Worm (Caenorhabditis elegans) whole organism, L1 larva: ENCODE measurements around the gene fbxa-114.

Source experiments
- C16A3.4 ChIP-seq: fragments of 150-350 bp; optimal IDR thresholded peaks from 2 replicates; lab custom pipeline; 2014; ENCODE audit warnings: missing biosample characterization, missing genetic modification characterization
- alr-1 ChIP-seq: fragments of 200-800 bp; sonication (Bioruptor generic); optimal IDR thresholded peaks from 2 replicates; lab custom pipeline; 2018; ENCODE audit warnings: borderline replicate concordance, mild to moderate bottlenecking, missing genetic modification characterization, missing compliant biosample characterization
- ama-1 ChIP-seq: fragments of 150-350 bp; optimal IDR thresholded peaks from 2 replicates; lab custom pipeline; 2014
- blmp-1 ChIP-seq: fragments of 150-350 bp; optimal IDR thresholded peaks from 2 replicates; lab custom pipeline; 2014; ENCODE audit warnings: missing biosample characterization, missing genetic modification characterization
- ceh-8 ChIP-seq: fragments of 200-800 bp; sonication (Bioruptor generic); optimal IDR thresholded peaks from 2 replicates; lab custom pipeline; 2018; ENCODE audit warnings: mild to moderate bottlenecking, missing genetic modification characterization, moderate library complexity, missing compliant biosample characterization
- ceh-82 ChIP-seq, 3 experiments: fragments of 150-350 bp in 1 of 3; sonication (generic microtip) in 2 of 3; optimal IDR thresholded peaks; 2 replicates each; lab custom pipeline; 2014 to 2017; ENCODE audit warnings: missing biosample characterization in 3 of 3, missing genetic modification characterization in 3 of 3
- dsc-1 ChIP-seq: sonication (generic microtip); optimal IDR thresholded peaks from 2 replicates; lab custom pipeline; 2016; ENCODE audit warnings: mild to moderate bottlenecking, missing genetic modification characterization, missing compliant biosample characterization
- efl-1 ChIP-seq, 4 experiments: fragments of 150-350 bp; optimal IDR thresholded peaks in 3 of 4; peaks in 1 of 4; 1 replicate in 1 of 4; 2 replicates in 3 of 4; lab custom pipeline; 2014; ENCODE audit warnings: missing biosample characterization in 2 of 4, missing genetic modification characterization in 2 of 4, missing genetic modification reagents in 2 of 4
- egl-13 ChIP-seq: sonication (generic microtip); optimal IDR thresholded peaks from 2 replicates; lab custom pipeline; 2016; ENCODE audit warnings: missing genotype, missing genetic modification reagents, missing genetic modification characterization, missing compliant biosample characterization
- elt-2 ChIP-seq: sonication (generic microtip); optimal IDR thresholded peaks from 2 replicates; lab custom pipeline; 2016; ENCODE audit warnings: missing genetic modification characterization, mild to moderate bottlenecking, inconsistent platforms, missing compliant biosample characterization, missing genetic modification reagents
- elt-3 ChIP-seq, 6 experiments: fragments of 150-350 bp in 1 of 6; sonication (generic microtip); optimal IDR thresholded peaks; 2 replicates each; lab custom pipeline; 2017 to 2018; ENCODE audit warnings: missing biosample characterization in 6 of 6, missing genetic modification characterization in 6 of 6, inconsistent platforms in 1 of 6
- fkh-4 ChIP-seq: sonication (generic microtip); optimal IDR thresholded peaks from 2 replicates; lab custom pipeline; 2016; ENCODE audit warnings: missing compliant biosample characterization, missing genetic modification characterization, borderline replicate concordance
- fos-1 ChIP-seq: fragments of 150-350 bp; optimal IDR thresholded peaks from 2 replicates; lab custom pipeline; 2014; ENCODE audit warnings: missing biosample characterization, missing genetic modification characterization
- irx-1 ChIP-seq: sonication (generic microtip); optimal IDR thresholded peaks from 2 replicates; lab custom pipeline; 2016; ENCODE audit warnings: missing genetic modification characterization, missing compliant biosample characterization
- lin-15B ChIP-seq: fragments of 150-350 bp; sonication (generic microtip); optimal IDR thresholded peaks from 3 replicates; lab custom pipeline; 2014; ENCODE audit warnings: missing biosample characterization, missing genetic modification characterization
- lin-35 ChIP-seq, 2 experiments: fragments of 150-350 bp; optimal IDR thresholded peaks; 2 replicates each; lab custom pipeline; 2014; ENCODE audit warnings: missing biosample characterization in 2 of 2, missing genetic modification characterization in 2 of 2, missing genetic modification reagents in 2 of 2
- lin-39 ChIP-seq: fragments of 150-350 bp; optimal IDR thresholded peaks from 2 replicates; lab custom pipeline; 2014; ENCODE audit warnings: missing biosample characterization, missing genetic modification reagents, missing genetic modification characterization
- mab-9 ChIP-seq: fragments of 200-800 bp; sonication (Bioruptor generic); IDR thresholded peaks from 2 replicates; pipeline ENCODE4 v1.3.6; 2022; ENCODE audit warnings: missing genetic modification reagents, missing genetic modification characterization, missing compliant biosample characterization
- mef-2 ChIP-seq: fragments of 150-350 bp; optimal IDR thresholded peaks from 2 replicates; lab custom pipeline; 2014; ENCODE audit warnings: missing biosample characterization, missing genetic modification characterization
- nhr-12 ChIP-seq: sonication (generic microtip); optimal IDR thresholded peaks from 2 replicates; lab custom pipeline; 2017; ENCODE audit warnings: missing biosample characterization, missing genetic modification characterization
- nhr-20 ChIP-seq: sonication (generic microtip); optimal IDR thresholded peaks from 2 replicates; lab custom pipeline; 2016; ENCODE audit warnings: mild to moderate bottlenecking, missing genetic modification characterization, missing compliant biosample characterization
- nhr-28 ChIP-seq: fragments of 150-350 bp; optimal IDR thresholded peaks from 2 replicates; lab custom pipeline; 2014; ENCODE audit warnings: missing biosample characterization, missing genetic modification characterization
- nhr-71 ChIP-seq: sonication (generic microtip); optimal IDR thresholded peaks from 2 replicates; lab custom pipeline; 2016; ENCODE audit warnings: mild to moderate bottlenecking, missing genetic modification characterization, moderate library complexity, missing compliant biosample characterization
- pag-3 ChIP-seq: sonication (generic microtip); optimal IDR thresholded peaks from 2 replicates; lab custom pipeline; 2017; ENCODE audit warnings: missing genetic modification characterization, mild to moderate bottlenecking, missing compliant biosample characterization, antibody characterized with exemption, borderline replicate concordance; ENCODE audit not compliant: insufficient read depth
- pax-3 ChIP-seq: fragments of 200-800 bp; sonication (Bioruptor generic); optimal IDR thresholded peaks from 2 replicates; lab custom pipeline; 2018; ENCODE audit warnings: mild to moderate bottlenecking, missing genetic modification characterization, moderate library complexity, missing compliant biosample characterization
- pqm-1 ChIP-seq: sonication (generic microtip); optimal IDR thresholded peaks from 3 replicates; lab custom pipeline; 2017; ENCODE audit warnings: missing biosample characterization, missing genetic modification characterization
- snu-23 ChIP-seq: sonication (generic microtip); optimal IDR thresholded peaks from 2 replicates; lab custom pipeline; 2016; ENCODE audit warnings: missing genetic modification characterization, missing compliant biosample characterization
- swsn-7 ChIP-seq: sonication (generic microtip); optimal IDR thresholded peaks from 2 replicates; lab custom pipeline; 2016; ENCODE audit warnings: missing genetic modification characterization, missing compliant biosample characterization
- vab-15 ChIP-seq: sonication (generic microtip); optimal IDR thresholded peaks from 2 replicates; lab custom pipeline; 2017; ENCODE audit warnings: missing genotype, mild to moderate bottlenecking, missing genetic modification characterization, missing compliant biosample characterization
- zip-4 ChIP-seq: fragments of 200-800 bp; sonication (Bioruptor generic); optimal IDR thresholded peaks from 2 replicates; lab custom pipeline; 2018; ENCODE audit warnings: mild to moderate bottlenecking, missing genetic modification characterization, moderate library complexity, missing compliant biosample characterization
- ztf-11 ChIP-seq, 2 experiments: sonication (generic microtip); optimal IDR thresholded peaks; 2 replicates each; lab custom pipeline; 2016 to 2017; ENCODE audit warnings: missing genetic modification characterization in 2 of 2, missing biosample characterization in 1 of 2, missing compliant biosample characterization in 1 of 2

The fbxa-114 gene

ce11 chrV:20164059-20164892 lies 37.1 kb upstream of the fbxa-114 start, which contains the start of gene F19B2.5 (continued):
- no peak for TF ChIP-seq vab-15 (tag; lab: Kevin White, UChicago)
- no peak for TF ChIP-seq alr-1 (tag; lab: Kevin White, UChicago)
- peak; percentile 72 for TF ChIP-seq pqm-1
- no peak for TF ChIP-seq fos-1 (tag; lab: Kevin White, UChicago)
- TF ChIP-seq ama-1 (lab: Kevin White, UChicago): no peak
- no peak for TF ChIP-seq snu-23
- TF ChIP-seq ceh-8 (GFP tag; lab: Kevin White, UChicago): no peak
- TF ChIP-seq lin-39 (tag; lab: Kevin White, UChicago): no peak
- peak; percentile 50 for TF ChIP-seq nhr-20 (tag; lab: Kevin White, UChicago)
- TF ChIP-seq blmp-1 (tag; lab: Kevin White, UChicago): no peak
- TF ChIP-seq swsn-7 (tag; lab: Kevin White, UChicago): no peak
- TF ChIP-seq lin-35 (GFP tag; optimal IDR thresholded peaks at IDR 0.05; lab: Kevin White, UChicago): peak in 1 of 2 experiments; percentile 46
- peak; percentile 67 for TF ChIP-seq nhr-71 (tag; lab: Kevin White, UChicago)
- TF ChIP-seq nhr-12 (tag; lab: Kevin White, UChicago): no peak
- TF ChIP-seq elt-2: peak; percentile 99
- TF ChIP-seq lin-15B: no peak
- TF ChIP-seq elt-3 (tag; optimal IDR thresholded peaks at IDR 0.05; lab: Kevin White, UChicago): no peak
- TF ChIP-seq, all 84 proteins: peak for 9

ce11 chrV:20165808-20166207 lies 35.6 kb upstream of the fbxa-114 start:
- no peak for TF ChIP-seq fkh-4 (tag; lab: Kevin White, UChicago)
- TF ChIP-seq egl-13 (tag; lab: Kevin White, UChicago): no peak
- TF ChIP-seq pag-3 (tag; lab: Kevin White, UChicago): no peak
- no peak for TF ChIP-seq C16A3.4 (tag; lab: Kevin White, UChicago)
- no peak for TF ChIP-seq nhr-71 (tag; lab: Kevin White, UChicago)
- no peak for TF ChIP-seq mef-2 (tag; lab: Kevin White, UChicago)
- no peak for TF ChIP-seq dsc-1 (tag; lab: Kevin White, UChicago)
- TF ChIP-seq zip-4 (GFP tag; lab: Kevin White, UChicago): no peak
- no peak for TF ChIP-seq irx-1
- TF ChIP-seq ceh-8 (GFP tag; lab: Kevin White, UChicago): no peak
- no peak for TF ChIP-seq nhr-28
- no peak for TF ChIP-seq ztf-11 (tag; optimal IDR thresholded peaks at IDR 0.05; lab: Kevin White, UChicago)
- no peak for TF ChIP-seq elt-3 (tag; optimal IDR thresholded peaks at IDR 0.05; lab: Kevin White, UChicago)
- TF ChIP-seq ceh-82 (tag; optimal IDR thresholded peaks at IDR 0.05; lab: Kevin White, UChicago): no peak
- no peak for TF ChIP-seq lin-15B

- TF ChIP-seq elt-3 (tag; optimal IDR thresholded peaks at IDR 0.05; lab: Kevin White, UChicago) (no peak), egl-13 (tag; lab: Kevin White, UChicago) (no peak), pax-3 (tag; lab: Kevin White, UChicago) (no peak), nhr-12 (tag; lab: Kevin White, UChicago) (no peak), mab-9 (GFP tag; lab: Robert Waterston, UW) (no peak)
Measured at ce11 chrV:20171941-20172340, 29.5 kb upstream of the fbxa-114 start, which contains the start of gene srw-39. Gene srw-39, minus strand, starts transcription at chrV:20172041.

ce11 chrV:20180819-20181218 lies 20.6 kb upstream of the fbxa-114 start:
- TF ChIP-seq efl-1 (optimal IDR thresholded peaks at IDR 0.05; lab: Kevin White, UChicago) (peak in 1 of 2 experiments; percentile 57), efl-1 (GFP tag; optimal IDR thresholded peaks at IDR 0.05 in 1 of 2; lab: Kevin White, UChicago) (peak in 1 of 2 experiments; percentile 74)
